Fruit fly (Drosophila melanogaster): Measurements from ENCODE around the gene CG16989.

CG16989 gene

dm6 chrX:796397-796989 lies 3.5 kb downstream of the CG16989 start (continued):
- peak; percentile 61 for TF ChIP-seq CG7745 (tag; optimal IDR thresholded peaks at IDR 0.05)
- no peak for TF ChIP-seq fd3F (GFP tag; optimal IDR thresholded peaks at IDR 0.05)
- peak; percentile 11 for TF ChIP-seq MESR4 (GFP tag; optimal IDR thresholded peaks at IDR 0.05)
- peak; percentile 22 for TF ChIP-seq Myb (GFP tag; optimal IDR thresholded peaks at IDR 0.05)
- peak; percentile 86 for TF ChIP-seq inv (GFP tag; IDR thresholded peaks at IDR 0.05; ENCODE audit: partially characterized antibody)
- peak; percentile 75 for TF ChIP-seq sd (tag; optimal IDR thresholded peaks at IDR 0.05)
- TF ChIP-seq exex (tag; optimal IDR thresholded peaks at IDR 0.05) = peak; percentile 12
- TF ChIP-seq dysf (GFP tag; IDR thresholded peaks at IDR 0.05) = peak; percentile 25; the same call in 1 of the 3 replicates
- peak; percentile 68 for TF ChIP-seq sens (GFP tag)
- peak; percentile 46 for TF ChIP-seq lbe (GFP tag; optimal IDR thresholded peaks at IDR 0.05)
- TF ChIP-seq CG14014 (GFP tag; IDR thresholded peaks at IDR 0.05) = no peak
- 0 out of 2 replicates have a peak, but pooled peaks have one; percentile 31 for TF ChIP-seq CG6272 (GFP tag; IDR thresholded peaks at IDR 0.05)
- peak; percentile 73 for TF ChIP-seq Deaf1 (tag; optimal IDR thresholded peaks at IDR 0.05)
- TF ChIP-seq hbn (GFP tag; IDR thresholded peaks at IDR 0.05; ENCODE audit: partially characterized antibody) = peak; percentile 99
- TF ChIP-seq Xbp1 (GFP tag; optimal IDR thresholded peaks at IDR 0.05) = peak; percentile 34
- peak; percentile 90 for TF ChIP-seq pros (GFP tag; optimal IDR thresholded peaks at IDR 0.05)
- no peak for TF ChIP-seq CG11695 (GFP tag; IDR thresholded peaks at IDR 0.05)
- TF ChIP-seq CG14860 (GFP tag; IDR thresholded peaks at IDR 0.05; ENCODE audit: partially characterized antibody) = peak; percentile 93
- peak; percentile 98 for TF ChIP-seq CG34224 (GFP tag; IDR thresholded peaks at IDR 0.05; ENCODE audit: partially characterized antibody)
- TF ChIP-seq CG18262 (tag; optimal IDR thresholded peaks at IDR 0.05) = peak; percentile 49
- peak; percentile 46 for TF ChIP-seq vvl (GFP tag; IDR thresholded peaks at IDR 0.05)
- TF ChIP-seq Kr (GFP tag; optimal IDR thresholded peaks at IDR 0.05) = peak; percentile 98
- TF ChIP-seq Med (GFP tag) = peak; percentile 85
- peak; percentile 76 for TF ChIP-seq Nf-YA (GFP tag; IDR thresholded peaks at IDR 0.05)
- TF ChIP-seq Atf-2 (GFP tag; optimal IDR thresholded peaks at IDR 0.05) = no peak
- peak; percentile 37; the same call in 1 of the 2 replicates for TF ChIP-seq chm (GFP tag; IDR thresholded peaks at IDR 0.05)
- TF ChIP-seq CG31224 (GFP tag; IDR thresholded peaks at IDR 0.05) = peak; percentile 98
- peak; percentile 6 for TF ChIP-seq CG10431 (GFP tag; optimal IDR thresholded peaks at IDR 0.05)
- peak; percentile 100 for TF ChIP-seq Lhr (GFP tag; optimal IDR thresholded peaks at IDR 0.05)
- no peak for TF ChIP-seq CG30403 (GFP tag; optimal IDR thresholded peaks at IDR 0.05)
- peak; percentile 43; the same call in 1 of the 2 replicates for TF ChIP-seq slbo (GFP tag; IDR thresholded peaks at IDR 0.05)
- TF ChIP-seq CG33213 (GFP tag; optimal IDR thresholded peaks at IDR 0.05) = peak; percentile 98
- no peak for TF ChIP-seq gcm2 (GFP tag; optimal IDR thresholded peaks at IDR 0.05)
- TF ChIP-seq nom (GFP tag; optimal IDR thresholded peaks at IDR 0.05) = peak; percentile 38
- no peak for TF ChIP-seq salm (tag; optimal IDR thresholded peaks at IDR 0.05)
- TF ChIP-seq ato (GFP tag; IDR thresholded peaks at IDR 0.05; ENCODE audit: partially characterized antibody) = peak; percentile 94
- peak; percentile 80 for TF ChIP-seq tna (GFP tag; IDR thresholded peaks at IDR 0.05; ENCODE audit: partially characterized antibody)
- peak; percentile 94 for TF ChIP-seq CG16813 (GFP tag; IDR thresholded peaks at IDR 0.05; ENCODE audit: partially characterized antibody)
- peak; percentile 25 for TF ChIP-seq Mad (GFP tag; optimal IDR thresholded peaks at IDR 0.05)
- TF ChIP-seq dm (GFP tag; optimal IDR thresholded peaks at IDR 0.05) = peak; percentile 51
- peak; percentile 89 for TF ChIP-seq HLH4C (GFP tag; IDR thresholded peaks at IDR 0.05; ENCODE audit: partially characterized antibody)
- 0 out of 2 replicates have a peak, but pooled peaks have one; percentile 23 for TF ChIP-seq CG3847 (GFP tag; IDR thresholded peaks at IDR 0.05)
- TF ChIP-seq CG7987 (GFP tag; optimal IDR thresholded peaks at IDR 0.05) = peak; percentile 44
- peak; percentile 26 for TF ChIP-seq CG10267 (tag; optimal IDR thresholded peaks at IDR 0.05)
- TF ChIP-seq lilli (GFP tag; optimal IDR thresholded peaks at IDR 0.05) = peak; percentile 35
- TF ChIP-seq CG31441 (GFP tag; IDR thresholded peaks at IDR 0.05) = no peak
- TF ChIP-seq CG12219 (GFP tag; optimal IDR thresholded peaks at IDR 0.05) = no peak
- peak; percentile 10 for TF ChIP-seq CG8924 (tag; optimal IDR thresholded peaks at IDR 0.05)
- TF ChIP-seq CG8089 (GFP tag; optimal IDR thresholded peaks at IDR 0.05) = no peak
